Worm (Caenorhabditis elegans) whole organism, L2 larva: ENCODE measurements around the gene C43D7.7.

Source experiments
- C34F6.9 ChIP-seq: fragments of 150-350 bp; optimal IDR thresholded peaks from 2 replicates; lab custom pipeline; 2014; ENCODE audit warnings: missing biosample characterization, missing genetic modification characterization
- R02D3.7 ChIP-seq: fragments of 150-350 bp; optimal IDR thresholded peaks from 2 replicates; lab custom pipeline; 2014; ENCODE audit warnings: missing biosample characterization, missing genetic modification characterization
- ZK546.5 ChIP-seq: sonication (generic microtip); optimal IDR thresholded peaks from 2 replicates; lab custom pipeline; 2017; ENCODE audit warnings: missing biosample characterization, missing genetic modification characterization
- ceh-16 ChIP-seq: fragments of 150-350 bp; optimal IDR thresholded peaks from 2 replicates; lab custom pipeline; 2014; ENCODE audit warnings: missing biosample characterization, missing genetic modification characterization
- dmd-4 ChIP-seq: sonication (generic microtip); optimal IDR thresholded peaks from 2 replicates; lab custom pipeline; 2017; ENCODE audit warnings: missing biosample characterization, missing genetic modification characterization
- elt-3 ChIP-seq: sonication (generic microtip); optimal IDR thresholded peaks from 2 replicates; lab custom pipeline; 2017; ENCODE audit warnings: missing biosample characterization, missing genetic modification characterization
- nhr-11 ChIP-seq: fragments of 150-350 bp; optimal IDR thresholded peaks from 2 replicates; lab custom pipeline; 2014; ENCODE audit warnings: missing biosample characterization, missing genetic modification characterization
- nhr-25 ChIP-seq: fragments of 150-350 bp; sonication (generic microtip); optimal IDR thresholded peaks from 3 replicates; lab custom pipeline; 2014; ENCODE audit warnings: missing biosample characterization, missing genetic modification characterization
- nhr-6 ChIP-seq: fragments of 150-350 bp; optimal IDR thresholded peaks from 2 replicates; lab custom pipeline; 2014; ENCODE audit warnings: missing biosample characterization, missing genetic modification characterization
- sem-4 ChIP-seq: fragments of 150-350 bp; optimal IDR thresholded peaks from 2 replicates; lab custom pipeline; 2014; ENCODE audit warnings: missing biosample characterization, missing genetic modification reagents, missing genetic modification characterization
- unc-62 ChIP-seq: fragments of 150-350 bp; optimal IDR thresholded peaks from 2 replicates; lab custom pipeline; 2014; ENCODE audit warnings: missing biosample characterization, missing genetic modification reagents, missing genetic modification characterization
- zag-1 ChIP-seq: fragments of 150-350 bp; optimal IDR thresholded peaks from 2 replicates; lab custom pipeline; 2014; ENCODE audit warnings: missing biosample characterization, missing genetic modification characterization
- ztf-11 ChIP-seq: sonication (generic microtip); optimal IDR thresholded peaks from 2 replicates; lab custom pipeline; 2017; ENCODE audit warnings: missing biosample characterization, missing genetic modification characterization
- ztf-4 ChIP-seq: fragments of 150-350 bp; optimal IDR thresholded peaks from 2 replicates; lab custom pipeline; 2014; ENCODE audit warnings: missing biosample characterization, missing genetic modification characterization

- TF ChIP-seq unc-62 (GFP tag; lab: Kevin White, UChicago) (no peak), nhr-6 (no peak), ZK546.5 (tag; lab: Kevin White, UChicago) (no peak), C34F6.9 (tag; lab: Kevin White, UChicago) (no peak), elt-3 (no peak), R02D3.7 (tag; lab: Kevin White, UChicago) (no peak), ceh-16 (no peak), ztf-11 (tag; lab: Kevin White, UChicago) (no peak), nhr-11 (tag; lab: Kevin White, UChicago) (no peak), zag-1 (tag; lab: Kevin White, UChicago) (no peak), sem-4 (tag; lab: Kevin White, UChicago) (no peak), dmd-4 (tag; lab: Kevin White, UChicago) (no peak), nhr-25 (tag; lab: Kevin White, UChicago) (no peak), ztf-4 (no peak)
Measured at ce11 chrV:19358039-19358438, 38.7 kb upstream of the C43D7.7 start.
